Worm (Caenorhabditis elegans) whole organism, midembryonic: ENCODE results near the gene csp-2.
"Not testable (repeated sequence)": the region's sequence is repeated elsewhere in the genome, so short reads cannot be mapped to it uniquely, and the experiment has no call there.

ENCODE experiments used
- T22C8.4 ChIP-seq: fragments of 200-800 bp; sonication (Bioruptor generic); IDR thresholded peaks from 2 replicates; pipeline ENCODE4 v1.3.6; 2022; ENCODE audit warnings: missing genetic modification characterization, missing compliant biosample characterization
- cog-1 ChIP-seq: sonication (generic microtip); optimal IDR thresholded peaks from 2 replicates; lab custom pipeline; 2016; ENCODE audit warnings: missing genetic modification characterization, missing compliant biosample characterization
- flt-1 ChIP-seq: fragments of 200-800 bp; sonication (Bioruptor generic); IDR thresholded peaks from 2 replicates; pipeline ENCODE4 v1.3.6; 2022; ENCODE audit warnings: missing genetic modification characterization, missing compliant biosample characterization
- klf-2 ChIP-seq: fragments of 200-800 bp; sonication (Bioruptor generic); conservative IDR thresholded peaks from 2 replicates; pipeline ENCODE4 v1.3.6; 2022; ENCODE audit warnings: missing genetic modification reagents, missing genetic modification characterization, missing compliant biosample characterization
- med-1 ChIP-seq: sonication (generic microtip); optimal IDR thresholded peaks from 2 replicates; lab custom pipeline; 2017; ENCODE audit warnings: missing genetic modification characterization, mild to moderate bottlenecking, missing compliant biosample characterization, antibody characterized with exemption, missing genetic modification reagents; ENCODE audit not compliant: insufficient read depth
- ref-1 ChIP-seq: fragments of 200-800 bp; sonication (Bioruptor generic); conservative IDR thresholded peaks from 2 replicates; pipeline ENCODE4 v1.3.6; 2022; ENCODE audit warnings: missing genetic modification reagents, missing genetic modification characterization, missing compliant biosample characterization
- tab-1 ChIP-seq: fragments of 200-800 bp; sonication (Bioruptor generic); IDR thresholded peaks from 2 replicates; pipeline ENCODE4 v1.3.6; 2022; ENCODE audit warnings: missing genetic modification characterization, missing compliant biosample characterization
- ztf-23 ChIP-seq: fragments of 200-800 bp; sonication (Bioruptor generic); IDR thresholded peaks from 2 replicates; pipeline ENCODE4 v1.3.6; 2022; ENCODE audit warnings: missing genetic modification reagents, missing genetic modification characterization, missing compliant biosample characterization
- ztf-29 ChIP-seq: fragments of 200-800 bp; sonication (Bioruptor generic); IDR thresholded peaks from 2 replicates; pipeline ENCODE4 v1.3.6; 2022; ENCODE audit warnings: missing genetic modification reagents, missing genetic modification characterization, missing compliant biosample characterization

- TF ChIP-seq cog-1 (tag; lab: Kevin White, UChicago); flt-1 (GFP tag; lab: Robert Waterston, UW); klf-2 (GFP tag; lab: Robert Waterston, UW); tab-1; med-1 (GFP tag; lab: Kevin White, UChicago); ref-1 (GFP tag; lab: Robert Waterston, UW); ztf-23 (GFP tag; lab: Robert Waterston, UW); T22C8.4; ztf-29 (GFP tag; lab: Robert Waterston, UW): not testable (repeated sequence)
These were observed 9.8 kb downstream of the csp-2 start, which contains the start of gene Y73B6BL.12 for ce11 chrIV:6317357-6317756.
